Worm (Caenorhabditis elegans) whole organism, L4 larva: ENCODE data around the gene W08E12.2.
A peak's percentile ranks its signal among the peaks of the same experiment; 100 is the strongest.
"Not testable (repeated sequence)": the region's sequence is repeated elsewhere in the genome, so short reads cannot be mapped to it uniquely, and the experiment has no call there.

ENCODE experiments used
- F44E2.7 ChIP-seq: fragments of 200-800 bp; sonication (Bioruptor generic); IDR thresholded peaks from 2 replicates; pipeline ENCODE4 v2.1.2; 2022; ENCODE audit warnings: missing genetic modification characterization, missing compliant biosample characterization
- R02D3.7 ChIP-seq: fragments of 150-350 bp; sonication (generic microtip); optimal IDR thresholded peaks from 3 replicates; lab custom pipeline; 2014; ENCODE audit warnings: missing biosample characterization, missing genetic modification characterization
- Y48G9A.11 ChIP-seq: fragments of 200-800 bp; sonication (Bioruptor generic); IDR thresholded peaks from 2 replicates; pipeline ENCODE4 v1.3.6; 2022; ENCODE audit warnings: missing genetic modification reagents, missing genetic modification characterization, missing compliant biosample characterization
- ZK337.2 ChIP-seq: fragments of 200-800 bp; sonication (Bioruptor generic); IDR thresholded peaks from 2 replicates; pipeline ENCODE4 v1.3.6; 2022; ENCODE audit warnings: missing genetic modification reagents, missing genetic modification characterization, missing compliant biosample characterization
- arid-1 ChIP-seq: fragments of 200-800 bp; sonication (Bioruptor generic); conservative IDR thresholded peaks from 2 replicates; pipeline ENCODE4 v1.3.6; 2022; ENCODE audit warnings: missing genetic modification reagents, missing genetic modification characterization, missing compliant biosample characterization
- ceh-44 ChIP-seq: fragments of 200-800 bp; sonication (Bioruptor generic); IDR thresholded peaks from 2 replicates; pipeline ENCODE4 v1.3.6; 2022; ENCODE audit warnings: missing genetic modification reagents, missing genetic modification characterization, missing compliant biosample characterization
- cey-2 ChIP-seq: sonication (generic microtip); optimal IDR thresholded peaks from 3 replicates; lab custom pipeline; 2017; ENCODE audit warnings: missing genetic modification characterization, mild to moderate bottlenecking, missing compliant biosample characterization, antibody characterized with exemption, borderline replicate concordance; ENCODE audit not compliant: insufficient read depth
- dmd-6 ChIP-seq: fragments of 200-800 bp; sonication (Bioruptor generic); IDR thresholded peaks from 2 replicates; pipeline ENCODE4 v1.3.6; 2022; ENCODE audit warnings: missing genetic modification reagents, missing genetic modification characterization, missing compliant biosample characterization
- dmd-8 ChIP-seq: fragments of 200-800 bp; sonication (Bioruptor generic); IDR thresholded peaks from 2 replicates; pipeline ENCODE4 v1.3.6; 2022; ENCODE audit warnings: missing genetic modification characterization, missing compliant biosample characterization
- dve-1 ChIP-seq: sonication (generic microtip); optimal IDR thresholded peaks from 2 replicates; lab custom pipeline; 2017; ENCODE audit warnings: antibody characterized with exemption, mild to moderate bottlenecking, missing genetic modification characterization, missing compliant biosample characterization; ENCODE audit not compliant: insufficient read depth
- egl-27 ChIP-seq: sonication (generic microtip); optimal IDR thresholded peaks from 3 replicates; lab custom pipeline; 2017; ENCODE audit warnings: missing biosample characterization, missing genetic modification reagents, missing genetic modification characterization
- egl-43 ChIP-seq: fragments of 200-800 bp; sonication (Bioruptor generic); IDR thresholded peaks from 2 replicates; pipeline ENCODE4 v1.3.6; 2022; ENCODE audit warnings: missing genetic modification reagents, missing genetic modification characterization, missing compliant biosample characterization
- hif-1 ChIP-seq, 2 experiments: sonication (generic microtip); optimal IDR thresholded peaks; 2 replicates each; lab custom pipeline; 2016 to 2017; ENCODE audit warnings: missing compliant biosample characterization in 2 of 2, missing genetic modification characterization in 2 of 2, missing genetic modification reagents in 2 of 2, missing genotype in 2 of 2, mild to moderate bottlenecking in 1 of 2
- hlh-11 ChIP-seq: fragments of 200-800 bp; sonication (Bioruptor generic); optimal IDR thresholded peaks from 2 replicates; lab custom pipeline; 2018; ENCODE audit warnings: mild to moderate bottlenecking, missing genetic modification characterization, missing compliant biosample characterization
- hlh-30 ChIP-seq: sonication (generic microtip); optimal IDR thresholded peaks from 2 replicates; lab custom pipeline; 2017; ENCODE audit warnings: antibody characterized with exemption, mild to moderate bottlenecking, missing genetic modification characterization, missing compliant biosample characterization; ENCODE audit not compliant: insufficient read depth
- hmg-1.1 ChIP-seq: fragments of 200-800 bp; sonication (Bioruptor generic); IDR thresholded peaks from 2 replicates; pipeline ENCODE4 v1.3.6; 2022; ENCODE audit warnings: missing genetic modification reagents, missing genetic modification characterization, missing compliant biosample characterization
- lsy-2 ChIP-seq, 2 experiments: fragments of 150-350 bp in 1 of 2; sonication (generic microtip) in 1 of 2; optimal IDR thresholded peaks; 2 replicates each; lab custom pipeline; 2014 to 2017; ENCODE audit warnings: missing biosample characterization in 2 of 2, missing genetic modification characterization in 2 of 2
- madf-5 ChIP-seq, 2 experiments: fragments of 200-800 bp; sonication (Bioruptor generic); IDR thresholded peaks; 2 replicates each; pipeline ENCODE4 v1.3.6; 2022; ENCODE audit warnings: missing compliant biosample characterization in 2 of 2, missing genetic modification characterization in 2 of 2
- madf-9 ChIP-seq: fragments of 200-800 bp; sonication (Bioruptor generic); conservative IDR thresholded peaks from 2 replicates; pipeline ENCODE4 v1.3.6; 2022; ENCODE audit warnings: missing genetic modification reagents, missing genetic modification characterization, missing compliant biosample characterization
- mxl-3 ChIP-seq: fragments of 200-800 bp; sonication (Bioruptor generic); optimal IDR thresholded peaks from 2 replicates; lab custom pipeline; 2018; ENCODE audit warnings: mild to moderate bottlenecking, missing genetic modification characterization, missing compliant biosample characterization
- nhr-10 ChIP-seq: fragments of 150-350 bp; optimal IDR thresholded peaks from 2 replicates; lab custom pipeline; 2014; ENCODE audit warnings: missing biosample characterization, missing genetic modification characterization
- nhr-102 ChIP-seq: sonication (generic microtip); optimal IDR thresholded peaks from 2 replicates; lab custom pipeline; 2016; ENCODE audit warnings: mild to moderate bottlenecking, missing genetic modification characterization, moderate library complexity, missing compliant biosample characterization
- nhr-111 ChIP-seq: fragments of 200-800 bp; sonication (Bioruptor generic); optimal IDR thresholded peaks from 2 replicates; lab custom pipeline; 2018; ENCODE audit warnings: mild to moderate bottlenecking, missing genetic modification characterization, missing compliant biosample characterization
- nhr-28 ChIP-seq: fragments of 150-350 bp; optimal IDR thresholded peaks from 2 replicates; lab custom pipeline; 2014; ENCODE audit warnings: missing biosample characterization, missing genetic modification characterization
- nhr-42 ChIP-seq: fragments of 200-800 bp; sonication (Bioruptor generic); IDR thresholded peaks from 2 replicates; pipeline ENCODE4 v1.3.6; 2022; ENCODE audit warnings: missing genetic modification characterization, missing compliant biosample characterization
- pqm-1 ChIP-seq: sonication (generic microtip); optimal IDR thresholded peaks from 2 replicates; lab custom pipeline; 2017; ENCODE audit warnings: missing biosample characterization, missing genetic modification characterization
- set-16 ChIP-seq: fragments of 200-800 bp; sonication (Bioruptor generic); IDR thresholded peaks from 2 replicates; pipeline ENCODE4 v1.3.6; 2022; ENCODE audit warnings: missing genetic modification reagents, missing genetic modification characterization, missing compliant biosample characterization
- tra-1 ChIP-seq: fragments of 200-800 bp; sonication (Bioruptor generic); IDR thresholded peaks from 2 replicates; pipeline ENCODE4 v1.3.6; 2022; ENCODE audit warnings: missing genetic modification reagents, missing genetic modification characterization, missing compliant biosample characterization
- unc-62 ChIP-seq, 3 experiments: fragments of 150-350 bp in 1 of 3; sonication (generic microtip); optimal IDR thresholded peaks in 2 of 3; peaks in 1 of 3; 1 replicate in 1 of 3; 2 replicates in 2 of 3; lab custom pipeline; 2014 to 2017; ENCODE audit warnings: missing biosample characterization in 3 of 3, missing genetic modification characterization in 3 of 3, missing genetic modification reagents in 3 of 3, missing genotype in 1 of 3
- vab-7 ChIP-seq: fragments of 200-800 bp; sonication (Bioruptor generic); IDR thresholded peaks from 2 replicates; pipeline ENCODE4 v1.3.6; 2022; ENCODE audit warnings: missing genetic modification reagents, missing genetic modification characterization, missing compliant biosample characterization
- zfp-3 ChIP-seq: fragments of 200-800 bp; sonication (Bioruptor generic); conservative IDR thresholded peaks from 2 replicates; pipeline ENCODE4 v1.3.6; 2022; ENCODE audit warnings: missing genetic modification reagents, missing genetic modification characterization, missing compliant biosample characterization
- zip-11 ChIP-seq: fragments of 200-800 bp; sonication (Bioruptor generic); IDR thresholded peaks from 2 replicates; pipeline ENCODE4 v1.3.6; 2022; ENCODE audit warnings: missing genetic modification characterization, missing compliant biosample characterization
- ztf-11 ChIP-seq: fragments of 150-350 bp; optimal IDR thresholded peaks from 2 replicates; lab custom pipeline; 2014; ENCODE audit warnings: missing biosample characterization, missing genetic modification characterization

Gene W08E12.2

DNA sequence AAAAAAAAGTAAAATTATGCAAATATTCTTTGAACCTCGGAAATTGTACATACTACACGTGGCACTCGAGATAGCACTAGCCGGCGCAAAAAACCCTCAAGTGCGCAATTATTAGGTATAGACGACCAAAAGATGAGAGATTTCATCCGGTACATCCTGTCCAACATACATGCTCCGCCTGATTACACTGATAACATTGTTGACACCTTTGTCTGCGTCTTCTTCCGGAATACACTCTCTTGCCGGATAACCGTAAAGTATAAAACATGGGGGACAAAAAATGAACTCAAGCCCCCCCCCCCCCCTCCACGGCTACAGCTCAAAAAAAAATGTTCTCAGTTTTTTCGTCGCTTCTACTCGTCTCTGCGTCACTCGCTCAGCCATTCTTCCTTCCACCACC, 7.4 kb upstream of the W08E12.2 start, which contains the start of gene W08E12.6:
Gene W08E12.6 (plus strand): TSS at position 301 of the 400 bp plus-strand sequence.
- no peak for TF ChIP-seq F44E2.7 (GFP tag; lab: Robert Waterston, UW)
- no peak for TF ChIP-seq mxl-3
- TF ChIP-seq madf-5 (GFP tag; IDR thresholded peaks at IDR 0.05; lab: Robert Waterston, UW): no peak
- no peak for TF ChIP-seq madf-9
- TF ChIP-seq set-16 (GFP tag; lab: Robert Waterston, UW): 0 out of 2 replicates have a peak, but pooled peaks have one; percentile 8

DNA sequence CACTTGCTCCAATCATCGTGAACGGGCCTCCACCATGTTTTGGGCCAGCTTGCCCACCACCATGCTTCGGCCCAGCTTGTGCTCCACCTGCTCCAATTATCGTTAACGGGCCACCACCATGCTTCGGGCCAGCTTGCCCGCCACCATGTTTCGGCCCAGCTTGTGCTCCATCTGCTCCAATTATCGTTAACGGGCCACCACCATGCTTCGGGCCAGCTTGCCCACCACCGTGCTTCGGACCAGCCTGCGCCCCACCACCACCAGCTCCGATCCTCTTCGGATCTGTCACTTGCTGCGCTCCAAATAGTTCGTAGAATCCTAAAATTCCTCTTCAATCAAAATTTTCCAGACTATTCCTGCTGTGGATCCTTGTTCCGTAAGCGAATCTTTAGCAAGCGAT, 6.4 kb upstream of the W08E12.2 start:
- TF ChIP-seq mxl-3: no peak
- TF ChIP-seq egl-43: 0 out of 2 replicates have a peak, but pooled peaks have one; percentile 17
- TF ChIP-seq Y48G9A.11 (GFP tag; lab: Robert Waterston, UW): no peak
- TF ChIP-seq set-16 (GFP tag; lab: Robert Waterston, UW): peak; percentile 88
- TF ChIP-seq tra-1 (GFP tag; lab: Robert Waterston, UW): 0 out of 2 replicates have a peak, but pooled peaks have one; percentile 21
- no peak for TF ChIP-seq ceh-44 (GFP tag; lab: Robert Waterston, UW)
- TF ChIP-seq dmd-8 (GFP tag; lab: Robert Waterston, UW): 0 out of 2 replicates have a peak, but pooled peaks have one; percentile 12
- TF ChIP-seq, all 104 proteins: peak for 4

DNA sequence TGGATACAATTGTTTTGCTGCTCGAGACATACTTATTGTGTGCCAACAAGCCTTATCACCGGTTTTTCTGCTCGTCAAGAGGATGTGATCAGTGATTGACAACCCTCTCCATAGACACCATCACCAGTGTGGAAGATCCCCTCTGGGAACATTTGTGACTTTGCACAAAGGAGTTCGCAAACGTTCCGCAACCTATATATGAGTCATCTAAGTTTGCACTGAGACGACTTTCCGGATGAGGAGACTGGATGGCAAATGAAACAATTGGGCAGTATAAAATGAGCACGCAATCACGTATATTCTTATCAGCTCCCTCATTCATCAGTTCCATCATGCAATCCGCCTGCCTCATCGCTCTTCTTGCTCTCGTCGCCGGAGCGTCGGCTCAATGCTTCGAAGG, 5.2 kb upstream of the W08E12.2 start, which contains the start of gene W08E12.5:
Gene W08E12.5 (plus strand): TSS at position 301 of the 400 bp plus-strand sequence.
- TF ChIP-seq ztf-11 (tag; lab: Kevin White, UChicago): no peak
- TF ChIP-seq, all 104 proteins: peak for 0

DNA sequence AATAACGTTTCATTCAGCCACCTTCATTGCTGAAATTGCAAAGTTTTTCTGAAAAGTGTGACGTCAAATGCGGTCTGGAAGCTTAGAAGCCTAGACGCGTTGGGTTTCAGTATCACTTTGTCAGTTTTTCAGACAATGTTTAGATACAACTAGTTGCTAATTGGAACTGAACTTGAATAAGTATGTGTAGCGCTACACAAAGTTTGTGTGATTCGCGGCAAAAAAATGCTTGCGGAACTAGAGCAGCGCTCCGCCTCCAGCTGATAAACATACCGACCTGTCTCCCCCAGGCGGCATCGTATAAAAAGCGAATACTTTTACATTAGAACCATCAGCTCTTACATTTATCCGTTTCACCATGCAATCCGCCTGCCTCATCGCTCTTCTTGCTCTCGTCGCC, 3.6 kb upstream of the W08E12.2 start, which contains the start of gene W08E12.4:
Gene W08E12.4 (plus strand): TSS at position 301 of the 400 bp plus-strand sequence.
- 0 out of 2 replicates have a peak, but pooled peaks have one; percentile 7 for TF ChIP-seq set-16 (GFP tag; lab: Robert Waterston, UW)
- TF ChIP-seq, all 104 proteins: peak for 1; not testable (repeated sequence) for 103

DNA sequence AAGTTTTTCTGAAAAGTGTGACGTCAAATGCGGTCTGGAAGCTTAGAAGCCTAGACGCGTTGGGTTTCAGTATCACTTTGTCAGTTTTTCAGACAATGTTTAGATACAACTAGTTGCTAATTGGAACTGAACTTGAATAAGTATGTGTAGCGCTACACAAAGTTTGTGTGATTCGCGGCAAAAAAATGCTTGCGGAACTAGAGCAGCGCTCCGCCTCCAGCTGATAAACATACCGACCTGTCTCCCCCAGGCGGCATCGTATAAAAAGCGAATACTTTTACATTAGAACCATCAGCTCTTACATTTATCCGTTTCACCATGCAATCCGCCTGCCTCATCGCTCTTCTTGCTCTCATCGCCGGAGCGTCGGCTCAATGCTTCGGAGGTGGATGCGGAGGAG, 2.0 kb upstream of the W08E12.2 start, which contains the start of gene idpp-12:
Gene idpp-12 (plus strand): TSS at position 301 of the 400 bp plus-strand sequence.
- not testable (repeated sequence) for TF ChIP-seq egl-27 (tag; lab: Kevin White, UChicago); tra-1 (GFP tag; lab: Robert Waterston, UW); hlh-11 (tag; lab: Kevin White, UChicago)

DNA sequence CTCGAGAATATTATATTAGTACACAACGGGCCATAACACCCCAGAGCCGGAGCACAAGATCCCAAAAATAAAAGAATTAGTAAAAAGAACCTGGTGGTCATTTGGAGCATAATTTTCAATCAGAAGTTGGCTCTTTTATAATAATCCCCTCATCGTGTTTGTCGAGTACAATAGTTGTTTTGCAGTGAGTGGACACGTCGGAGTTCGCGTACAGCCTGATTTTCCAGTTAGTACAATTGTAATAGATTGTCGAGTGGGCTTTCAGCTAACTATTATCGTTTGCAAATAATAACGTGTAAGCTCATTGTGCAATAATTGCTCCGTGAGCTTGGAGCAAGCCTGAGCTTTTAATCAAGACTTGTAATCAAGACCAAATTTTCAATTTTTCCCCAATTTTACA, 1.8 kb downstream of the W08E12.2 start, which contains the start of gene W08E12.9:
Gene W08E12.9 (minus strand): TSS at position 101 of the 400 bp plus-strand sequence.
- TF ChIP-seq nhr-42 (GFP tag; lab: Robert Waterston, UW): no peak

DNA sequence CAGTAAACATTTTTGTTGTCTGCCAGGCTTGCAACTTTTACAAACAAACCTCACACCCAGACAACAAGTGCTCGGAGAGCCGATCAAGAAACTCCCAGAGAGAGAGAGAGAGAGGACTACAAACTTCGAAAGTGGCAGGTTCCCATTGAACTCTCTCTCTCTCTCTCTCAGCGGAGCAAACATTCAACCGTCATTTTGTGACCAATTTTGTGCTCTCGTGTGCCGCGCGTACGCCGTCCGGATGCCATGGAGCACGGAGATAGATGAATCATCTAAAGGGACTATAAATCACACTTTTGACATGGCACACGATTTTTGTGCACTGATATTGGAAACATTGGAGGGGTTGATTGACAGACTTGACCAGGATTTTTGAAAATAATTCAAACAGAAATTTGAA, 3.2 kb downstream of the W08E12.2 start:
- TF ChIP-seq hmg-1.1 (GFP tag; lab: Robert Waterston, UW) (no peak), nhr-28 (tag; lab: Kevin White, UChicago) (peak; percentile 9)

DNA sequence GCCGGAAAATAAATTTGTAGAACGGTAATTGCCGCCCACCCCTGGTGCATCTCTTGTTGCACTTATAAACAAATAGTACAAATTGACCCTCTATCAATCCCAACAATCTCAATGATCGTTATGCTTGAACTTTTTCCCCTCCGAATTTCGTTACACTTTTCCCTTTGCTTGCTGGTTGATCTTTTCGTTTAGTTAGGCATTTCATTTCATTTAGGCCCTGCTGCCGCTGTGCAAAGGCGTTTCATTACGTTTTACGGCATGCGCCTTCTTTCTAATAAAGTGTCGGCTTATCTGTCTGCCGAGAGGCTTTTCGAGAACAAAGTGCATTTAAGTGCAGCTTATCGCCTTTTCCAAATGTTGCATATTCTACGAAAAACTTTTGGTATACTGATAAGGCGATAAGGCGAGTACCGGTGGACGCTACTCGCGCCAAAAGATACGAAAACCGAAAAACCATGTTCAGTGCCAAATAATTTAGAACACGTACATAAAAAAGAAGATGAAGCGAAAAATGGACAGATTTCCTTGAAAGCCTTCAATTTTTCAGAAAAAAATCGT, 5.1 kb downstream of the W08E12.2 start:
- TF ChIP-seq R02D3.7 (tag; lab: Kevin White, UChicago) (no peak), hif-1 (tag; optimal IDR thresholded peaks at IDR 0.05; lab: Kevin White, UChicago) (no peak), nhr-102 (tag; lab: Kevin White, UChicago) (no peak), zfp-3 (GFP tag; lab: Robert Waterston, UW) (no peak), dmd-6 (GFP tag; lab: Robert Waterston, UW) (peak; percentile 74), dve-1 (tag; lab: Kevin White, UChicago) (peak; percentile 18), nhr-10 (tag; lab: Kevin White, UChicago) (no peak), madf-9 (no peak), lsy-2 (tag; optimal IDR thresholded peaks at IDR 0.05; lab: Kevin White, UChicago) (no peak), cey-2 (tag; lab: Kevin White, UChicago) (no peak), hlh-30 (tag; lab: Kevin White, UChicago) (no peak), pqm-1 (tag; lab: Kevin White, UChicago) (peak; percentile 78), nhr-42 (GFP tag; lab: Robert Waterston, UW) (no peak), unc-62 (GFP tag; optimal IDR thresholded peaks at IDR 0.05 in 1 of 2; lab: Kevin White, UChicago) (peak in 1 of 2 experiments; percentile 91), unc-62 (tag; optimal IDR thresholded peaks at IDR 0.05; lab: Kevin White, UChicago) (no peak), zip-11 (GFP tag; lab: Robert Waterston, UW) (no peak), arid-1 (GFP tag; lab: Robert Waterston, UW) (no peak), ZK337.2 (GFP tag; lab: Robert Waterston, UW) (no peak), nhr-111 (GFP tag; lab: Kevin White, UChicago) (no peak), vab-7 (GFP tag; lab: Robert Waterston, UW) (no peak)
